Fruit fly (Drosophila melanogaster) whole organism, embryonic: ENCODE data around the gene Hrd3.

Experiments
- Antp ChIP-seq: fragments of 200-800 bp; sonication (Bioruptor generic); optimal IDR thresholded peaks from 3 replicates; lab custom pipeline; 2016; ENCODE audit warnings: missing biosample characterization, missing genetic modification characterization
- Awh ChIP-seq: fragments of 200-800 bp; sonication (Bioruptor generic); IDR thresholded peaks from 2 replicates; pipeline ENCODE4, ENCODE4 v1.3.6; 2022; ENCODE audit warnings: missing biosample characterization, missing genetic modification characterization
- Bgb ChIP-seq: fragments of 200-800 bp; sonication (Bioruptor generic); IDR thresholded peaks from 2 replicates; pipeline ENCODE4 v1.3.6; 2022; ENCODE audit warnings: missing biosample characterization, missing genetic modification characterization; ENCODE audit not compliant: partially characterized antibody
- C15 ChIP-seq: fragments of 200-800 bp; sonication (Bioruptor generic); IDR thresholded peaks from 3 replicates; pipeline ENCODE4 v1.3.6; 2022; ENCODE audit warnings: missing biosample characterization, missing genetic modification characterization
- CG10209 ChIP-seq: fragments of 200-800 bp; sonication (Bioruptor generic); optimal IDR thresholded peaks from 3 replicates; lab custom pipeline; 2017; ENCODE audit warnings: missing biosample characterization, mild to moderate bottlenecking, missing genetic modification characterization, missing genetic modification reagents
- CG10366 ChIP-seq: fragments of 200-800 bp; sonication (Bioruptor generic); IDR thresholded peaks from 2 replicates; pipeline ENCODE4 v1.3.6; 2022; ENCODE audit warnings: missing biosample characterization, missing genetic modification characterization
- CG10543 ChIP-seq: fragments of 200-800 bp; sonication (Bioruptor generic); optimal IDR thresholded peaks from 3 replicates; lab custom pipeline; 2017; ENCODE audit warnings: missing biosample characterization, mild to moderate bottlenecking, missing genetic modification characterization, moderate library complexity
- CG10979 ChIP-seq: fragments of 200-800 bp; sonication (Bioruptor generic); optimal IDR thresholded peaks from 2 replicates; lab custom pipeline; 2018; ENCODE audit warnings: missing biosample characterization, mild to moderate bottlenecking, missing genetic modification characterization, moderate library complexity
- CG12744 ChIP-seq: fragments of 200-800 bp; sonication (Bioruptor generic); optimal IDR thresholded peaks from 2 replicates; lab custom pipeline; 2016; ENCODE audit warnings: missing biosample characterization, missing genetic modification characterization
- CG13287 ChIP-seq: fragments of 200-800 bp; sonication (Bioruptor generic); IDR thresholded peaks from 2 replicates; pipeline ENCODE4 v1.3.6; 2022; ENCODE audit warnings: missing biosample characterization, missing genetic modification characterization; ENCODE audit not compliant: partially characterized antibody
- CG15696 ChIP-seq: fragments of 200-800 bp; sonication (Bioruptor generic); optimal IDR thresholded peaks from 2 replicates; lab custom pipeline; 2019; ENCODE audit warnings: missing biosample characterization, mild to moderate bottlenecking, missing genetic modification characterization, moderate library complexity
- CG1602 ChIP-seq: fragments of 200-800 bp; sonication (Bioruptor generic); optimal IDR thresholded peaks from 3 replicates; lab custom pipeline; 2016; ENCODE audit warnings: missing biosample characterization, missing genetic modification characterization
- CG17361 ChIP-seq: fragments of 200-800 bp; sonication (Bioruptor generic); IDR thresholded peaks from 3 replicates; pipeline ENCODE4 v1.3.6; 2022; ENCODE audit warnings: missing biosample characterization, missing genetic modification characterization
- CG18476 ChIP-seq: fragments of 200-800 bp; sonication (Bioruptor generic); optimal IDR thresholded peaks from 2 replicates; lab custom pipeline; 2016; ENCODE audit warnings: missing biosample characterization, mild to moderate bottlenecking, missing genetic modification characterization
- CG18599 ChIP-seq: fragments of 200-800 bp; sonication (Bioruptor generic); optimal IDR thresholded peaks from 3 replicates; lab custom pipeline; 2017; ENCODE audit warnings: missing biosample characterization, missing genetic modification characterization, mild to moderate bottlenecking, moderate library complexity, missing genetic modification reagents
- CG31388 ChIP-seq: fragments of 200-800 bp; sonication (Bioruptor generic); optimal IDR thresholded peaks from 2 replicates; lab custom pipeline; 2016; ENCODE audit warnings: missing biosample characterization, missing genetic modification characterization
- CG32532 ChIP-seq: fragments of 200-800 bp; sonication (Bioruptor generic); IDR thresholded peaks from 2 replicates; pipeline ENCODE4 v1.3.6; 2022; ENCODE audit warnings: missing biosample characterization, missing genetic modification characterization
- CG6175 ChIP-seq: fragments of 200-800 bp; sonication (Bioruptor generic); IDR thresholded peaks from 3 replicates; pipeline ENCODE4 v1.3.6; 2022; ENCODE audit warnings: missing biosample characterization, missing genetic modification characterization
- CG6254 ChIP-seq: fragments of 200-800 bp; sonication (Bioruptor generic); optimal IDR thresholded peaks from 3 replicates; lab custom pipeline; 2017; ENCODE audit warnings: mild to moderate bottlenecking, missing biosample characterization, missing genetic modification reagents, missing genetic modification characterization
- CG6854 ChIP-seq: fragments of 200-800 bp; sonication (Bioruptor generic); optimal IDR thresholded peaks from 3 replicates; lab custom pipeline; 2017; ENCODE audit warnings: missing biosample characterization, mild to moderate bottlenecking, missing genetic modification characterization
- CG7357 ChIP-seq: fragments of 200-800 bp; sonication (Bioruptor generic); IDR thresholded peaks from 3 replicates; pipeline ENCODE4 v1.3.6; 2022; ENCODE audit warnings: missing biosample characterization, missing genetic modification characterization
- CkIIα-i1 ChIP-seq: fragments of 200-800 bp; sonication (Bioruptor generic); IDR thresholded peaks from 2 replicates; pipeline ENCODE4 v1.3.6; 2022; ENCODE audit warnings: missing biosample characterization, missing genetic modification characterization
- Dbx ChIP-seq: fragments of 200-800 bp; sonication (Bioruptor generic); IDR thresholded peaks from 3 replicates; pipeline ENCODE4 v1.3.6; 2022; ENCODE audit warnings: missing biosample characterization, missing genetic modification characterization
- Gsc ChIP-seq: fragments of 200-800 bp; sonication (Bioruptor generic); IDR thresholded peaks from 2 replicates; pipeline ENCODE4 v1.3.6; 2022; ENCODE audit warnings: missing biosample characterization, missing genetic modification characterization
- H2.0 ChIP-seq: fragments of 200-800 bp; sonication (Bioruptor generic); IDR thresholded peaks from 2 replicates; pipeline ENCODE4 v1.3.6; 2022; ENCODE audit warnings: missing biosample characterization, missing genetic modification characterization
- Hr78 ChIP-seq, 2 experiments: fragments of 200-800 bp in 1 of 2; fragments of >200 bp in 1 of 2; sonication (Bioruptor generic) in 1 of 2; optimal IDR thresholded peaks; 2 replicates each; lab custom pipeline; 2017 to 2019; ENCODE audit warnings: missing biosample characterization in 2 of 2, missing genetic modification characterization in 2 of 2, mild to moderate bottlenecking in 1 of 2, moderate library complexity in 1 of 2
- Kr ChIP-seq: fragments of 200-800 bp; sonication (Bioruptor generic); optimal IDR thresholded peaks from 2 replicates; lab custom pipeline; 2017; ENCODE audit warnings: missing biosample characterization, mild to moderate bottlenecking, missing genetic modification characterization
- NC2α ChIP-seq: fragments of 200-800 bp; sonication (Bioruptor generic); optimal IDR thresholded peaks from 2 replicates; lab custom pipeline; 2016; ENCODE audit warnings: missing biosample characterization, missing genetic modification characterization
- Pdp1 ChIP-seq, 2 experiments: fragments of 200-800 bp; sonication (Bioruptor generic); optimal IDR thresholded peaks; 3 replicates each; lab custom pipeline; 2016; ENCODE audit warnings: missing biosample characterization in 2 of 2, missing genetic modification characterization in 2 of 2, mild to moderate bottlenecking in 1 of 2, moderate library complexity in 1 of 2
- Tbp ChIP-seq: fragments of >200 bp; optimal IDR thresholded peaks from 2 replicates; lab custom pipeline; 2018; ENCODE audit warnings: missing biosample characterization, missing genetic modification characterization
- Vsx1 ChIP-seq: fragments of 200-800 bp; sonication (Bioruptor generic); optimal IDR thresholded peaks from 2 replicates; lab custom pipeline; 2017; ENCODE audit warnings: missing biosample characterization, mild to moderate bottlenecking, missing genetic modification characterization, missing genetic modification reagents
- Xrp1 ChIP-seq: fragments of 200-800 bp; sonication (Bioruptor generic); IDR thresholded peaks from 2 replicates; pipeline ENCODE4 v1.3.6; 2022; ENCODE audit warnings: missing biosample characterization, missing genetic modification characterization
- ara ChIP-seq: fragments of 200-800 bp; sonication (Bioruptor generic); IDR thresholded peaks from 2 replicates; pipeline ENCODE4 v1.3.6; 2022; ENCODE audit warnings: missing biosample characterization, missing genetic modification characterization
- ash1 ChIP-seq: fragments of 200-800 bp; sonication (Bioruptor generic); optimal IDR thresholded peaks from 2 replicates; lab custom pipeline; 2018; ENCODE audit warnings: missing biosample characterization, mild to moderate bottlenecking, missing genetic modification characterization
- bab2 ChIP-seq: fragments of 200-800 bp; sonication (Bioruptor generic); optimal IDR thresholded peaks from 2 replicates; lab custom pipeline; 2016; ENCODE audit warnings: missing biosample characterization, missing genetic modification characterization
- ci ChIP-seq: fragments of 200-800 bp; sonication (Bioruptor generic); IDR thresholded peaks from 3 replicates; pipeline ENCODE4 v1.3.6; 2022; ENCODE audit warnings: missing biosample characterization, missing genetic modification characterization
- dati ChIP-seq: fragments of 200-800 bp; sonication (Bioruptor generic); IDR thresholded peaks from 2 replicates; pipeline ENCODE4 v1.3.6; 2022; ENCODE audit warnings: missing biosample characterization, missing genetic modification characterization
- emc ChIP-seq: fragments of 200-800 bp; sonication (Bioruptor generic); optimal IDR thresholded peaks from 2 replicates; lab custom pipeline; 2016; ENCODE audit warnings: missing biosample characterization, missing genetic modification characterization
- fru ChIP-seq: fragments of >200 bp; optimal IDR thresholded peaks from 2 replicates; lab custom pipeline; 2017
- gro ChIP-seq: fragments of 200-800 bp; sonication (Bioruptor generic); optimal IDR thresholded peaks from 2 replicates; lab custom pipeline; 2016; ENCODE audit warnings: missing biosample characterization, missing genetic modification characterization
- kah ChIP-seq: fragments of 200-800 bp; sonication (Bioruptor generic); optimal IDR thresholded peaks from 2 replicates; lab custom pipeline; 2018; ENCODE audit warnings: missing biosample characterization, mild to moderate bottlenecking, missing genetic modification characterization
- knrl ChIP-seq: fragments of 200-800 bp; sonication (Bioruptor generic); IDR thresholded peaks from 3 replicates; pipeline ENCODE4 v1.3.6; 2022; ENCODE audit warnings: missing biosample characterization, missing genetic modification characterization; ENCODE audit not compliant: partially characterized antibody
- lab ChIP-seq: fragments of 200-800 bp; sonication (Bioruptor generic); optimal IDR thresholded peaks from 3 replicates; lab custom pipeline; 2017; ENCODE audit warnings: missing biosample characterization, missing genetic modification characterization, mild to moderate bottlenecking, moderate library complexity, missing genetic modification reagents
- nmo ChIP-seq: fragments of 200-800 bp; sonication (Bioruptor generic); optimal IDR thresholded peaks from 2 replicates; lab custom pipeline; 2018; ENCODE audit warnings: missing biosample characterization, mild to moderate bottlenecking, missing genetic modification characterization, moderate library complexity
- pho ChIP-seq: fragments of 200-800 bp; sonication (Bioruptor generic); optimal IDR thresholded peaks from 2 replicates; lab custom pipeline; 2016; ENCODE audit warnings: missing biosample characterization, missing genetic modification characterization
- pros ChIP-seq: fragments of 200-800 bp; sonication (Bioruptor generic); optimal IDR thresholded peaks from 3 replicates; lab custom pipeline; 2019; ENCODE audit warnings: missing biosample characterization, mild to moderate bottlenecking, missing genetic modification characterization, moderate library complexity
- sr ChIP-seq: fragments of 200-800 bp; sonication (Bioruptor generic); IDR thresholded peaks from 3 replicates; pipeline ENCODE4 v1.3.6; 2022; ENCODE audit warnings: missing biosample characterization, missing genetic modification characterization
- stc ChIP-seq: fragments of 200-800 bp; sonication (Bioruptor generic); IDR thresholded peaks from 2 replicates; pipeline ENCODE4 v1.3.6; 2022; ENCODE audit warnings: missing biosample characterization, missing genetic modification characterization
- stwl ChIP-seq: fragments of 200-800 bp; sonication (Bioruptor generic); optimal IDR thresholded peaks from 3 replicates; lab custom pipeline; 2018; ENCODE audit warnings: missing biosample characterization, mild to moderate bottlenecking, missing genetic modification characterization, moderate library complexity
- tx ChIP-seq: fragments of 200-800 bp; sonication (Bioruptor generic); optimal IDR thresholded peaks from 2 replicates; lab custom pipeline; 2016; ENCODE audit warnings: missing biosample characterization, missing genetic modification characterization
- wdn ChIP-seq: fragments of 200-800 bp; sonication (Bioruptor generic); IDR thresholded peaks from 2 replicates; pipeline ENCODE4 v1.3.6; 2022; ENCODE audit warnings: missing biosample characterization, missing genetic modification characterization

The Hrd3 gene

DNA sequence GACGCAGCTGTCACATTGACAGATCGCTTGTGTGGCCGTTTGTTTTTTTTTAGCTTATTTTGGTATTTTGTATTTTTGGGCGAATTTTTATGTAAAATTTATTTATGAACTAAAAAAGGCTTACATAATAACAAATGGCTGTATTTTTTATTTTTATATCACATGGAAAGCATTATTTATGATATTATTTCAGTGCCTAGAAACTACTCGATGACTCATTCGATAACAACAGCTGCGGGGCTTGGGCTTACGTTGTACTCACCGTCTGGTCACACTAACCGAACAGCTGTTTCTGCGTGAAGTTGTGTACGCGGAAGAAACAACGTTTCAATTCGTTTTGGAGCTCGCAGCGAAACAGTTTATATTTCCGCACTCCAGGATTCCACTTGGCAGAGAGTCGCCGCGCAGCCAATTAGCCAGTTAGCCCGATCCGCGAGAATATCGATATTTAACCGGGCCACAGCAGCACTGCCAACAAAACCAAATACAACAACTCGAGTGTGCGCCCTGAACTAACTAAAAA, 25.3 kb downstream of the Hrd3 start, which contains the start of the genes Hmgcr and Rpn9 (continued):
- TF ChIP-seq Kr (GFP tag; lab: Kevin White, UChicago) (no peak), CG10366 (GFP tag; lab: Robert Waterston, UW) (no peak), stwl (peak; percentile 95), H2.0 (GFP tag; lab: Robert Waterston, UW) (no peak), CG32532 (GFP tag; lab: Robert Waterston, UW) (no peak), Bgb (peak; percentile 31; the same call in 1 of the 2 replicates), CG6854 (GFP tag; lab: Kevin White, UChicago) (no peak), tx (GFP tag; lab: Kevin White, UChicago) (no peak), CG12744 (GFP tag; lab: Kevin White, UChicago) (no peak), fru (lab: Kevin White, UChicago) (no peak), ash1 (GFP tag; lab: Kevin White, UChicago) (no peak), CG15696 (tag; lab: Kevin White, UChicago) (no peak), sr (no peak), pros (no peak), ci (GFP tag; lab: Robert Waterston, UW) (peak; percentile 65; the same call in 2 of the 3 replicates), lab (GFP tag; lab: Kevin White, UChicago) (peak; percentile 32), CG18599 (GFP tag; lab: Kevin White, UChicago) (no peak), C15 (no peak), Tbp (GFP tag; lab: Kevin White, UChicago) (no peak), CG6254 (GFP tag; lab: Kevin White, UChicago) (no peak), Xrp1 (no peak), wdn (GFP tag; lab: Robert Waterston, UW) (no peak), Antp (GFP tag; lab: Kevin White, UChicago) (no peak), nmo (GFP tag; lab: Kevin White, UChicago) (peak; percentile 67), knrl (GFP tag; lab: Robert Waterston, UW) (peak; percentile 9; the same call in 1 of the 3 replicates), CkIIα-i1 (GFP tag; lab: Robert Waterston, UW) (no peak), CG31388 (GFP tag; lab: Kevin White, UChicago) (no peak), kah (GFP tag; lab: Kevin White, UChicago) (no peak), CG10543 (no peak), emc (no peak), CG6175 (GFP tag; lab: Robert Waterston, UW) (no peak), CG18476 (no peak), CG1602 (GFP tag; lab: Kevin White, UChicago) (no peak), CG10979 (tag; lab: Kevin White, UChicago) (no peak), Pdp1 (GFP tag; optimal IDR thresholded peaks at IDR 0.05; lab: Kevin White, UChicago) (peak in 1 of 2 experiments; percentile 99), CG7357 (GFP tag; lab: Robert Waterston, UW) (no peak), bab2 (GFP tag; lab: Kevin White, UChicago) (no peak), NC2α (no peak), CG10209 (GFP tag; lab: Kevin White, UChicago) (no peak), Awh (GFP tag; lab: Robert Waterston, UW) (peak; percentile 34; the same call in 1 of the 2 replicates), ara (GFP tag; lab: Robert Waterston, UW) (no peak), Hr78 (GFP tag; optimal IDR thresholded peaks at IDR 0.05; lab: Kevin White, UChicago) (no peak), CG17361 (GFP tag; lab: Robert Waterston, UW) (peak; percentile 41; the same call in 1 of the 3 replicates), Gsc (GFP tag; lab: Robert Waterston, UW) (no peak), stc (GFP tag; lab: Robert Waterston, UW) (no peak), CG13287 (GFP tag; lab: Robert Waterston, UW) (peak; percentile 57; the same call in 1 of the 2 replicates), gro (GFP tag; lab: Kevin White, UChicago) (peak; percentile 27), Vsx1 (GFP tag; lab: Kevin White, UChicago) (peak; percentile 68), pho (GFP tag; lab: Kevin White, UChicago) (no peak), Dbx (no peak), dati (GFP tag; lab: Robert Waterston, UW) (no peak)
